Worm (Caenorhabditis elegans): ENCODE data around the gene sec-6.

DNA sequence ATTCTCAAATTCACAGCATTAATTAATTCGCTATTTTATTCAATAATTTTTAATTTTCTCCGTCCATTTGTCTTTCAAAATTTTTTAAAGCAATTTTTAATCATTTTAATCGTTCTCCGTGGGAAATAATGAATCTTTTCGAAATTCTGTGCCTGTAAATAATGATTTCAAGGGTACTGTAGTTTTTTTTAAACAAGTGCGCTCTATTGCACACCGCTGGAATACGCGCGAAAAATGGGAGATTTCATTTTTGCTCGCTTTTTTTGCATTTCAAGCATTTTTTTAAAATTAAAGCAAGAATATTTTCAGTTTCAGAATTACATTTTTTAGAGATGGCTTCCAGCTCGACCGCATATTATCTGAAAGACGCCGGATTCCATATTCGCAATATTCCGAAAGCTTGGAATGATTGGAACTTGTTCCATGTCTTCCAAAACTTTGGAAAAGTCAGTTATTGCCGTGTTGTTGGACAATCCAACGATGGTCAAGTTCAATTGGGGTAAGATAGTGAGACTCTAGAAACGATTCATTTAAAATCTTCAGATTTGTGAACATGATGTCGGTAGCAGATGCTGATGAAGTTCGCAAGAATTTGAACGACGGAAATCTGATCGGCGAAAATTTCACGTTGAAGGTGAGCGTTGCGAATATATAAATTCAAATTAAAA, 61.7 kb downstream of the sec-6 start, which contains the start of gene tofu-6:
- TF ChIP-seq lin-39 (tag; optimal IDR thresholded peaks at IDR 0.05), result no peak
- no peak for TF ChIP-seq snpc-4 (tag; optimal IDR thresholded peaks at IDR 0.05)
- TF ChIP-seq fos-1 (tag; optimal IDR thresholded peaks at IDR 0.05), result no peak
- TF ChIP-seq ZK546.5 (tag; optimal IDR thresholded peaks at IDR 0.05), result no peak

Measured in whole organism, L2 larva.